Worm (Caenorhabditis elegans): ENCODE data around the gene str-240.

- TF ChIP-seq pag-3 (tag; optimal IDR thresholded peaks at IDR 0.05; ENCODE audit: borderline replicate concordance) (no peak), unc-55 (GFP tag; optimal IDR thresholded peaks at IDR 0.05) (no peak), hlh-30 (tag; optimal IDR thresholded peaks at IDR 0.05; ENCODE audit: insufficient read depth) (no peak), dve-1 (tag; optimal IDR thresholded peaks at IDR 0.05) (no peak), pros-1 (tag; optimal IDR thresholded peaks at IDR 0.05) (no peak), fkh-10 (GFP tag; optimal IDR thresholded peaks at IDR 0.05) (no peak), ttx-3 (tag; optimal IDR thresholded peaks at IDR 0.05) (no peak), rnt-1 (tag; optimal IDR thresholded peaks at IDR 0.05) (no peak), tbx-2 (tag; optimal IDR thresholded peaks at IDR 0.05) (no peak), ceh-6 (GFP tag; optimal IDR thresholded peaks at IDR 0.05) (no peak), zip-5 (tag; optimal IDR thresholded peaks at IDR 0.05) (no peak), C08G9.2 (tag; optimal IDR thresholded peaks at IDR 0.05) (no peak), pqm-1 (tag; optimal IDR thresholded peaks at IDR 0.05) (no peak), ama-1 (optimal IDR thresholded peaks at IDR 0.05) (no peak)
These were observed 31.3 kb upstream of the str-240 start, which contains the start of gene srsx-8 for ce11 chrV:1553004-1553403.
